Fruit fly (Drosophila melanogaster) whole organism, embryonic: ENCODE results near the gene CG14277.

ENCODE experiments used
- ATbp ChIP-seq: fragments of 200-800 bp; sonication (Bioruptor generic); optimal IDR thresholded peaks from 2 replicates; lab custom pipeline; 2017; ENCODE audit warnings: missing biosample characterization, mild to moderate bottlenecking, missing genetic modification characterization, missing genetic modification reagents
- Atf-2 ChIP-seq: fragments of 200-800 bp; sonication (Bioruptor generic); optimal IDR thresholded peaks from 2 replicates; lab custom pipeline; 2016; ENCODE audit warnings: missing biosample characterization, missing genetic modification characterization
- Bgb ChIP-seq: fragments of 200-800 bp; sonication (Bioruptor generic); IDR thresholded peaks from 2 replicates; pipeline ENCODE4 v1.3.6; 2022; ENCODE audit warnings: missing biosample characterization, missing genetic modification characterization; ENCODE audit not compliant: partially characterized antibody
- CG10274 ChIP-seq: fragments of 200-800 bp; sonication (Bioruptor generic); optimal IDR thresholded peaks from 3 replicates; lab custom pipeline; 2017; ENCODE audit warnings: missing biosample characterization, mild to moderate bottlenecking, missing genetic modification characterization
- CG10565 ChIP-seq: fragments of 200-800 bp; sonication (Bioruptor generic); optimal IDR thresholded peaks from 3 replicates; lab custom pipeline; 2016; ENCODE audit warnings: missing biosample characterization, mild to moderate bottlenecking, missing genetic modification characterization
- CG10654 ChIP-seq: fragments of 200-800 bp; sonication (Bioruptor generic); optimal IDR thresholded peaks from 2 replicates; lab custom pipeline; 2016; ENCODE audit warnings: missing biosample characterization, missing genetic modification characterization
- CG11247 ChIP-seq: fragments of 200-800 bp; sonication (Bioruptor generic); IDR thresholded peaks from 2 replicates; pipeline ENCODE4 v1.3.6; 2022; ENCODE audit warnings: missing biosample characterization, missing genetic modification characterization
- CG11560 ChIP-seq: fragments of 200-800 bp; sonication (Bioruptor generic); IDR thresholded peaks from 3 replicates; pipeline ENCODE4 v1.3.6; 2022; ENCODE audit warnings: missing biosample characterization, missing genetic modification characterization
- CG14050 ChIP-seq: fragments of 200-800 bp; sonication (Bioruptor generic); IDR thresholded peaks from 3 replicates; pipeline ENCODE4 v1.3.6; 2022; ENCODE audit warnings: missing biosample characterization, missing genetic modification characterization
- CG15479 ChIP-seq: fragments of 200-800 bp; sonication (Bioruptor generic); optimal IDR thresholded peaks from 3 replicates; lab custom pipeline; 2019; ENCODE audit warnings: missing biosample characterization, mild to moderate bottlenecking, missing genetic modification characterization, moderate library complexity
- CG17612 ChIP-seq: fragments of 200-800 bp; sonication (Bioruptor generic); IDR thresholded peaks from 2 replicates; pipeline ENCODE4 v1.3.6; 2022; ENCODE audit warnings: missing biosample characterization, missing genetic modification characterization
- CG1832 ChIP-seq: fragments of 200-800 bp; sonication (Bioruptor generic); optimal IDR thresholded peaks from 2 replicates; lab custom pipeline; 2017; ENCODE audit warnings: missing biosample characterization, mild to moderate bottlenecking, missing genetic modification characterization, inconsistent platforms
- CG2678 ChIP-seq: fragments of 200-800 bp; sonication (Bioruptor generic); optimal IDR thresholded peaks from 3 replicates; lab custom pipeline; 2019; ENCODE audit warnings: missing biosample characterization, mild to moderate bottlenecking, missing genetic modification characterization, moderate library complexity
- CG31388 ChIP-seq: fragments of 200-800 bp; sonication (Bioruptor generic); optimal IDR thresholded peaks from 2 replicates; lab custom pipeline; 2016; ENCODE audit warnings: missing biosample characterization, missing genetic modification characterization
- CG3726 ChIP-seq: fragments of 200-800 bp; sonication (Bioruptor generic); IDR thresholded peaks from 3 replicates; pipeline ENCODE4, ENCODE4 v1.3.6; 2022; ENCODE audit warnings: missing biosample characterization, missing genetic modification characterization
- CG5245 ChIP-seq: fragments of 200-800 bp; sonication (Bioruptor generic); optimal IDR thresholded peaks from 3 replicates; lab custom pipeline; 2016; ENCODE audit warnings: missing biosample characterization, missing genetic modification characterization
- CG6689 ChIP-seq: fragments of 200-800 bp; sonication (Bioruptor generic); IDR thresholded peaks from 2 replicates; pipeline ENCODE4 v1.3.6; 2022; ENCODE audit warnings: missing biosample characterization, missing genetic modification characterization
- CG7271 ChIP-seq: fragments of 200-800 bp; sonication (Bioruptor generic); optimal IDR thresholded peaks from 2 replicates; lab custom pipeline; 2018; ENCODE audit warnings: missing biosample characterization, mild to moderate bottlenecking, missing genetic modification characterization, moderate library complexity
- CG7745 ChIP-seq: fragments of 200-800 bp; sonication (Bioruptor generic); optimal IDR thresholded peaks from 2 replicates; lab custom pipeline; 2018; ENCODE audit warnings: missing biosample characterization, mild to moderate bottlenecking, missing genetic modification characterization, moderate library complexity
- CG7786 ChIP-seq: fragments of 200-800 bp; sonication (Bioruptor generic); optimal IDR thresholded peaks from 2 replicates; lab custom pipeline; 2016; ENCODE audit warnings: missing biosample characterization, missing genetic modification characterization
- CG8765 ChIP-seq: fragments of 200-800 bp; sonication (Bioruptor generic); IDR thresholded peaks from 2 replicates; pipeline ENCODE4 v1.3.6; 2022; ENCODE audit warnings: missing biosample characterization, missing genetic modification characterization
- CG9215 ChIP-seq: fragments of 200-800 bp; sonication (Bioruptor generic); IDR thresholded peaks from 2 replicates; pipeline ENCODE4 v1.3.6; 2022; ENCODE audit warnings: missing biosample characterization, missing genetic modification characterization
- CG9727 ChIP-seq: fragments of 200-800 bp; sonication (Bioruptor generic); optimal IDR thresholded peaks from 3 replicates; lab custom pipeline; 2017; ENCODE audit warnings: missing biosample characterization, mild to moderate bottlenecking, missing genetic modification characterization
- CG9932 ChIP-seq: fragments of 200-800 bp; sonication (Bioruptor generic); IDR thresholded peaks from 2 replicates; pipeline ENCODE4 v1.3.6; 2022; ENCODE audit warnings: missing biosample characterization, missing genetic modification characterization
- CrebB ChIP-seq: fragments of 200-800 bp; sonication (Bioruptor generic); optimal IDR thresholded peaks from 3 replicates; lab custom pipeline; 2018; ENCODE audit warnings: missing biosample characterization, mild to moderate bottlenecking, missing genetic modification characterization
- Dip3 ChIP-seq: fragments of 200-800 bp; sonication (Bioruptor generic); optimal IDR thresholded peaks from 3 replicates; lab custom pipeline; 2016; ENCODE audit warnings: missing biosample characterization, missing genetic modification characterization
- Dref ChIP-seq: fragments of 200-800 bp; sonication (Bioruptor generic); IDR thresholded peaks from 2 replicates; pipeline ENCODE4 v1.3.6; 2022; ENCODE audit warnings: missing biosample characterization, missing genetic modification characterization
- Ets97D ChIP-seq: fragments of 200-800 bp; sonication (Bioruptor generic); optimal IDR thresholded peaks from 3 replicates; lab custom pipeline; 2016; ENCODE audit warnings: missing biosample characterization, missing genetic modification characterization
- HHEX ChIP-seq: fragments of 200-800 bp; sonication (Bioruptor generic); optimal IDR thresholded peaks from 3 replicates; lab custom pipeline; 2017; ENCODE audit warnings: missing biosample characterization, mild to moderate bottlenecking, missing genetic modification characterization, missing genetic modification reagents
- HLH54F ChIP-seq: fragments of 200-800 bp; sonication (Bioruptor generic); optimal IDR thresholded peaks from 3 replicates; lab custom pipeline; 2016; ENCODE audit warnings: missing biosample characterization, missing genetic modification characterization
- Hr3 ChIP-seq: fragments of 200-800 bp; sonication (Bioruptor generic); optimal IDR thresholded peaks from 3 replicates; lab custom pipeline; 2016; ENCODE audit warnings: missing biosample characterization, missing genetic modification characterization
- NC2α ChIP-seq: fragments of 200-800 bp; sonication (Bioruptor generic); optimal IDR thresholded peaks from 2 replicates; lab custom pipeline; 2016; ENCODE audit warnings: missing biosample characterization, missing genetic modification characterization
- Optix ChIP-seq: fragments of 200-800 bp; sonication (Bioruptor generic); IDR thresholded peaks from 3 replicates; pipeline ENCODE4 v1.3.6; 2022; ENCODE audit warnings: missing biosample characterization, missing genetic modification characterization
- Pdp1 ChIP-seq, 2 experiments: fragments of 200-800 bp; sonication (Bioruptor generic); optimal IDR thresholded peaks; 3 replicates each; lab custom pipeline; 2016; ENCODE audit warnings: missing biosample characterization in 2 of 2, missing genetic modification characterization in 2 of 2, mild to moderate bottlenecking in 1 of 2, moderate library complexity in 1 of 2
- Trl ChIP-seq, 3 experiments: fragments of >200 bp in 2 of 3; fragments of 200-800 bp in 1 of 3; sonication (Bioruptor generic) in 1 of 3; optimal IDR thresholded peaks; 2 replicates in 1 of 3; 3 replicates in 2 of 3; lab custom pipeline; 2016 to 2017; ENCODE audit warnings: missing biosample characterization in 1 of 3, missing genetic modification characterization in 1 of 3
- cad ChIP-seq: fragments of >200 bp; optimal IDR thresholded peaks from 2 replicates; lab custom pipeline; 2017; ENCODE audit warnings: missing biosample characterization, missing genetic modification characterization
- dmrt11E ChIP-seq: fragments of 200-800 bp; sonication (Bioruptor generic); optimal IDR thresholded peaks from 3 replicates; lab custom pipeline; 2018; ENCODE audit warnings: missing biosample characterization, mild to moderate bottlenecking, missing genetic modification characterization, moderate library complexity
- dysf ChIP-seq: fragments of 200-800 bp; sonication (Bioruptor generic); IDR thresholded peaks from 3 replicates; pipeline ENCODE4 v1.3.6; 2022; ENCODE audit warnings: missing biosample characterization, missing genetic modification characterization
- eyg ChIP-seq: fragments of 200-800 bp; sonication (Bioruptor generic); optimal IDR thresholded peaks from 3 replicates; lab custom pipeline; 2016; ENCODE audit warnings: missing biosample characterization, missing genetic modification characterization
- ham ChIP-seq: fragments of 200-800 bp; sonication (Bioruptor generic); IDR thresholded peaks from 2 replicates; pipeline ENCODE4 v1.3.6; 2022; ENCODE audit warnings: missing biosample characterization, missing genetic modification characterization
- lbe ChIP-seq: fragments of 200-800 bp; sonication (Bioruptor generic); optimal IDR thresholded peaks from 2 replicates; lab custom pipeline; 2016; ENCODE audit warnings: missing biosample characterization, mild to moderate bottlenecking, missing genetic modification characterization
- mirr ChIP-seq: fragments of 200-800 bp; sonication (Bioruptor generic); optimal IDR thresholded peaks from 3 replicates; lab custom pipeline; 2018; ENCODE audit warnings: missing biosample characterization, mild to moderate bottlenecking, missing genetic modification characterization
- nerfin-2 ChIP-seq: fragments of 200-800 bp; sonication (Bioruptor generic); IDR thresholded peaks from 2 replicates; pipeline ENCODE4 v1.3.6; 2022; ENCODE audit warnings: missing biosample characterization, missing genetic modification characterization; ENCODE audit not compliant: partially characterized antibody
- phol ChIP-seq: fragments of 200-800 bp; sonication (Bioruptor generic); optimal IDR thresholded peaks from 3 replicates; lab custom pipeline; 2018; ENCODE audit warnings: missing biosample characterization, mild to moderate bottlenecking, missing genetic modification characterization, moderate library complexity
- slou ChIP-seq: fragments of 200-800 bp; sonication (Bioruptor generic); optimal IDR thresholded peaks from 3 replicates; lab custom pipeline; 2016; ENCODE audit warnings: missing biosample characterization, missing genetic modification characterization
- so ChIP-seq: fragments of 200-800 bp; sonication (Bioruptor generic); IDR thresholded peaks from 3 replicates; pipeline ENCODE4 v1.3.6; 2022; ENCODE audit warnings: missing biosample characterization, missing genetic modification characterization
- sob ChIP-seq: fragments of 200-800 bp; sonication (Bioruptor generic); IDR thresholded peaks from 2 replicates; pipeline ENCODE4 v1.3.6; 2022; ENCODE audit warnings: missing biosample characterization, missing genetic modification characterization
- unc-4 ChIP-seq: fragments of 200-800 bp; sonication (Bioruptor generic); IDR thresholded peaks from 2 replicates; pipeline ENCODE4 v1.3.6; 2022; ENCODE audit warnings: missing biosample characterization, missing genetic modification characterization; ENCODE audit not compliant: partially characterized antibody
- vvl ChIP-seq: fragments of 200-800 bp; sonication (Bioruptor generic); IDR thresholded peaks from 2 replicates; pipeline ENCODE4 v1.3.6; 2022; ENCODE audit warnings: missing biosample characterization, missing genetic modification characterization
- wek ChIP-seq: fragments of 200-800 bp; sonication (Bioruptor generic); optimal IDR thresholded peaks from 3 replicates; lab custom pipeline; 2018; ENCODE audit warnings: missing biosample characterization, mild to moderate bottlenecking, missing genetic modification characterization, moderate library complexity

The CG14277 gene

DNA sequence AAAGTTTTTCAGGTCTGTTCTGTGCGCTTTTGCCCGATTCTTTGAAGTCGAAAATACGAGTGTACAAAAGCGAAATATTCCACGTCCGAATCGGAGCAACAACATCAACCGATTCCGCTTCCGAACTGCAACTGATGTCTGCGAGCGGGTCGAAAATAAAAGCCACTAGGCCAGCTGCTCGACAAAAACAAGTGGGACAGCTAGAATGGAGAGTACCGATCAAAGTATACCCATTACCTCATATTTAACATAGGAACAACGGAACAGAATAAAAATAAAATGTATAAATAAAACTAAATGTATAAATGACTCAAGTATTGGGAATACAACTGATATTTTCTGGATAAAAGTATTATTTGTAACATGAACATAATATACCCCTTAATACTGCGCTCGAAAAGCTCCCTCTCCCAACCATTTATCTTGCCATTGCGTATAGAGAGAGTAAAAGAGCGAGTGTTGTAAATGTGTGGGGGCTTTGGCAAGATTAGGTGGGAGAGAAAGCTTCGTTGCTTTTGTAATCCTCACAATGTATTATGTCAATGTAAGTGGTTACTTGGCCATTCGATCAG, 37.2 kb upstream of the CG14277 start, which contains the start of gene SLC5A11 (continued):
- no peak for TF ChIP-seq unc-4 (GFP tag; lab: Robert Waterston, UW)
- TF ChIP-seq Trl (optimal IDR thresholded peaks at IDR 0.05; lab: Kevin White, UChicago) = peak; percentile 83 to 99
- peak; percentile 96 for TF ChIP-seq Trl (GFP tag; optimal IDR thresholded peaks at IDR 0.05; lab: Kevin White, UChicago)
- TF ChIP-seq Atf-2 (GFP tag; lab: Kevin White, UChicago) = peak; percentile 95
- TF ChIP-seq HHEX (GFP tag; lab: Kevin White, UChicago) = peak; percentile 97
- TF ChIP-seq CG10274 (GFP tag; lab: Kevin White, UChicago) = peak; percentile 84
- TF ChIP-seq slou (GFP tag; lab: Kevin White, UChicago) = peak; percentile 100
- peak; percentile 99 for TF ChIP-seq CG5245 (GFP tag; lab: Kevin White, UChicago)
- peak; percentile 38; the same call in 1 of the 2 replicates for TF ChIP-seq Bgb (GFP tag; lab: Robert Waterston, UW)
- peak; percentile 75 for TF ChIP-seq mirr (GFP tag; lab: Kevin White, UChicago)
- peak; percentile 93 to 98 for TF ChIP-seq Pdp1 (GFP tag; optimal IDR thresholded peaks at IDR 0.05; lab: Kevin White, UChicago)
- TF ChIP-seq dmrt11E = peak; percentile 2
- peak; percentile 98 for TF ChIP-seq CG10654 (GFP tag; lab: Kevin White, UChicago)
- TF ChIP-seq ATbp (GFP tag; lab: Kevin White, UChicago) = peak; percentile 95
- TF ChIP-seq NC2α (GFP tag; lab: Kevin White, UChicago) = peak; percentile 22
- peak; percentile 87 for TF ChIP-seq CG11560 (tag; lab: Robert Waterston, UW)
- TF ChIP-seq wek (GFP tag; lab: Kevin White, UChicago) = peak; percentile 49
- no peak for TF ChIP-seq CG7745 (tag; lab: Kevin White, UChicago)
- peak; percentile 68; the same call in 2 of the 3 replicates for TF ChIP-seq Optix (GFP tag; lab: Robert Waterston, UW)
- peak; percentile 59 for TF ChIP-seq CG15479 (GFP tag; lab: Kevin White, UChicago)
- TF ChIP-seq CG6689 = peak; percentile 97
- TF ChIP-seq CG11247 = peak; percentile 96
- TF ChIP-seq Dip3 (GFP tag; lab: Kevin White, UChicago) = peak; percentile 92
- TF ChIP-seq CG14050 (GFP tag; lab: Robert Waterston, UW) = peak; percentile 85
- peak; percentile 96 for TF ChIP-seq Hr3 (GFP tag; lab: Kevin White, UChicago)
- peak; percentile 76 for TF ChIP-seq HLH54F (GFP tag; lab: Kevin White, UChicago)
- peak; percentile 99 for TF ChIP-seq lbe (GFP tag; lab: Kevin White, UChicago)
- TF ChIP-seq phol (tag; lab: Kevin White, UChicago) = peak; percentile 92
- TF ChIP-seq sob (GFP tag; lab: Robert Waterston, UW) = peak; percentile 99
- TF ChIP-seq CG1832 (GFP tag; lab: Kevin White, UChicago) = no peak
- peak; percentile 78 for TF ChIP-seq CG7786 (GFP tag; lab: Kevin White, UChicago)
- peak; percentile 99 for TF ChIP-seq so (GFP tag; lab: Robert Waterston, UW)
- peak; percentile 99 for TF ChIP-seq vvl (GFP tag; lab: Robert Waterston, UW)
- peak; percentile 96 for TF ChIP-seq Ets97D
- peak; percentile 99 for TF ChIP-seq dysf (GFP tag; lab: Robert Waterston, UW)
- peak; percentile 94 for TF ChIP-seq CrebB (tag; lab: Kevin White, UChicago)
- no peak for TF ChIP-seq cad
- peak; percentile 96 for TF ChIP-seq eyg (GFP tag; lab: Kevin White, UChicago)
- peak; percentile 96 for TF ChIP-seq CG9932 (GFP tag; lab: Robert Waterston, UW)
- TF ChIP-seq CG9215 (GFP tag; lab: Robert Waterston, UW) = peak; percentile 93
- peak; percentile 95 for TF ChIP-seq ham (GFP tag; lab: Robert Waterston, UW)
- peak; percentile 29 for TF ChIP-seq Dref (GFP tag; lab: Robert Waterston, UW)
- TF ChIP-seq CG10565 (GFP tag; lab: Kevin White, UChicago) = peak; percentile 94
- TF ChIP-seq CG2678 = peak; percentile 99
- peak; percentile 66 for TF ChIP-seq CG7271 (tag; lab: Kevin White, UChicago)
- peak; percentile 99 for TF ChIP-seq CG9727 (GFP tag; lab: Kevin White, UChicago)
- TF ChIP-seq nerfin-2 (GFP tag; lab: Robert Waterston, UW) = no peak
- TF ChIP-seq CG31388 = peak; percentile 99
- TF ChIP-seq CG8765 (GFP tag; lab: Robert Waterston, UW) = peak; percentile 85; the same call in 1 of the 2 replicates
- TF ChIP-seq CG3726 (GFP tag; lab: Robert Waterston, UW) = peak; percentile 98
- peak; percentile 88 for TF ChIP-seq CG17612
